Worm (Caenorhabditis elegans): ENCODE data around the gene twk-8.

ce11 chrIV:9034340-9034739 lies 47.8 kb upstream of the twk-8 start, which contains the start of gene C53D6.10:
- TF ChIP-seq snpc-4 (tag; optimal IDR thresholded peaks at IDR 0.05) (no peak), M03D4.4 (tag; optimal IDR thresholded peaks at IDR 0.05) (no peak), ztf-11 (tag; optimal IDR thresholded peaks at IDR 0.05) (no peak), ceh-43 (GFP tag; optimal IDR thresholded peaks at IDR 0.05) (no peak), unc-62 (GFP tag; optimal IDR thresholded peaks at IDR 0.05) (no peak), flh-1 (GFP tag; optimal IDR thresholded peaks at IDR 0.05) (no peak), lin-13 (tag; optimal IDR thresholded peaks at IDR 0.05) (no peak), nhr-12 (tag; optimal IDR thresholded peaks at IDR 0.05) (no peak), mep-1 (tag; optimal IDR thresholded peaks at IDR 0.05) (no peak), elt-1 (tag; optimal IDR thresholded peaks at IDR 0.05; ENCODE audit: borderline replicate concordance, insufficient read depth) (no peak)
